Worm (Caenorhabditis elegans) whole organism, young adult: Measurements from ENCODE around the gene gmap-1.

Source experiments
- D2030.7 ChIP-seq: fragments of 200-800 bp; sonication (Bioruptor generic); IDR thresholded peaks from 2 replicates; pipeline ENCODE4 v1.3.6; 2022; ENCODE audit warnings: missing genetic modification reagents, missing genetic modification characterization, missing compliant biosample characterization
- F10E7.11 ChIP-seq: sonication (generic microtip); optimal IDR thresholded peaks from 2 replicates; lab custom pipeline; 2017; ENCODE audit warnings: mild to moderate bottlenecking, missing genetic modification characterization, moderate library complexity, missing compliant biosample characterization
- F37B4.10 ChIP-seq: fragments of 200-800 bp; sonication (Bioruptor generic); IDR thresholded peaks from 2 replicates; pipeline ENCODE4 v1.3.6; 2022; ENCODE audit warnings: missing genetic modification characterization, missing compliant biosample characterization
- ceh-79 ChIP-seq: sonication (generic microtip); optimal IDR thresholded peaks from 2 replicates; lab custom pipeline; 2017; ENCODE audit warnings: mild to moderate bottlenecking, missing genetic modification characterization, missing compliant biosample characterization
- him-1 ChIP-seq: sonication (generic microtip); optimal IDR thresholded peaks from 2 replicates; lab custom pipeline; 2016; ENCODE audit warnings: missing genotype, missing genetic modification reagents, missing genetic modification characterization, missing compliant biosample characterization
- nfyb-1 ChIP-seq: fragments of 200-800 bp; sonication (Bioruptor generic); IDR thresholded peaks from 2 replicates; pipeline ENCODE4 v1.3.6; 2022; ENCODE audit warnings: missing genetic modification reagents, missing genetic modification characterization, missing compliant biosample characterization

DNA sequence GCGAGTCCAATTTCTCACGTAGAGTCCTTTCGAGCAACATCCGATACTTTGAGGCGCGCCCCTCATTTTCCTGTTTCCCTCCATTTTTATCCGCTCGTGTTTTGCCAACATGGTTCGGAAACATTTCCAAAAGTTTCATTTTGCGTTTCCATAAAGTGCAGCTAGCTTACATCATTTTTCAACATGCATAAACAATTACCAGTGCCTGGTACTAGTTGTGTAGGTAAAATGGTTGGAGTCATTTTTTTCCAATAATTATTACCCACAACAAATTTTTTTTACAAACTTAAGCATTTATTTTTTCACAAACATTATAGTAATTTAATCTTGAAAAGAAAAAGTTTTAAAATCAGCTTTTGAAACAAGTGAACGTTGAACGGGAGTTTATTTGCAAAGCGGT lies 26.1 kb downstream of the gmap-1 start:
- TF ChIP-seq nfyb-1, result no peak
- no peak for TF ChIP-seq F10E7.11 (tag; lab: Kevin White, UChicago)
- TF ChIP-seq D2030.7 (GFP tag; lab: Robert Waterston, UW), result no peak
- no peak for TF ChIP-seq him-1 (tag; lab: Kevin White, UChicago)
- TF ChIP-seq ceh-79 (tag; lab: Kevin White, UChicago), result no peak
- no peak for TF ChIP-seq F37B4.10
